Fruit fly (Drosophila melanogaster) whole organism, embryonic: Measurements from ENCODE around the gene wrd.

Experiments used
- Adf1 ChIP-seq: fragments of 200-800 bp; sonication (Bioruptor generic); IDR thresholded peaks from 2 replicates; pipeline ENCODE4 v1.3.6; 2022; ENCODE audit warnings: missing biosample characterization, missing genetic modification characterization
- B-H1 ChIP-seq: fragments of 200-800 bp; sonication (Bioruptor generic); IDR thresholded peaks from 3 replicates; pipeline ENCODE4 v1.3.6; 2022; ENCODE audit warnings: missing biosample characterization, missing genetic modification characterization
- BEAF-32 ChIP-seq: fragments of 200-800 bp; sonication (Bioruptor generic); optimal IDR thresholded peaks from 3 replicates; lab custom pipeline; 2017; ENCODE audit warnings: missing biosample characterization, missing genetic modification characterization, mild to moderate bottlenecking, moderate library complexity, missing genetic modification reagents
- BtbVII ChIP-seq: fragments of 200-800 bp; sonication (Bioruptor generic); optimal IDR thresholded peaks from 3 replicates; lab custom pipeline; 2017; ENCODE audit warnings: missing biosample characterization, mild to moderate bottlenecking, missing genetic modification characterization
- CG10321 ChIP-seq: fragments of 200-800 bp; sonication (Bioruptor generic); IDR thresholded peaks from 2 replicates; pipeline ENCODE4 v1.3.6; 2022; ENCODE audit warnings: missing biosample characterization, missing genetic modification characterization
- CG10959 ChIP-seq: fragments of 200-800 bp; sonication (Bioruptor generic); IDR thresholded peaks from 2 replicates; pipeline ENCODE4 v1.3.6; 2022; ENCODE audit warnings: missing biosample characterization, missing genetic modification characterization
- CG11560 ChIP-seq: fragments of 200-800 bp; sonication (Bioruptor generic); IDR thresholded peaks from 3 replicates; pipeline ENCODE4 v1.3.6; 2022; ENCODE audit warnings: missing biosample characterization, missing genetic modification characterization
- CG11696 ChIP-seq: fragments of 200-800 bp; sonication (Bioruptor generic); IDR thresholded peaks from 2 replicates; pipeline ENCODE4 v1.3.6; 2022; ENCODE audit warnings: missing biosample characterization, missing genetic modification characterization
- CG12236 ChIP-seq: fragments of 200-800 bp; sonication (Bioruptor generic); optimal IDR thresholded peaks from 2 replicates; lab custom pipeline; 2016; ENCODE audit warnings: missing biosample characterization, missing genetic modification characterization
- CG13775 ChIP-seq: fragments of 200-800 bp; sonication (Bioruptor generic); optimal IDR thresholded peaks from 3 replicates; lab custom pipeline; 2017; ENCODE audit warnings: missing biosample characterization, mild to moderate bottlenecking, missing genetic modification characterization
- CG15011 ChIP-seq: fragments of 200-800 bp; sonication (Bioruptor generic); optimal IDR thresholded peaks from 3 replicates; lab custom pipeline; 2018; ENCODE audit warnings: missing biosample characterization, mild to moderate bottlenecking, missing genetic modification characterization
- CG15073 ChIP-seq: fragments of 200-800 bp; sonication (Bioruptor generic); optimal IDR thresholded peaks from 2 replicates; lab custom pipeline; 2016; ENCODE audit warnings: missing biosample characterization, missing genetic modification characterization
- CG1529 ChIP-seq: fragments of 200-800 bp; sonication (Bioruptor generic); optimal IDR thresholded peaks from 3 replicates; lab custom pipeline; 2018; ENCODE audit warnings: missing biosample characterization, missing genetic modification characterization
- CG18011 ChIP-seq: fragments of 200-800 bp; sonication (Bioruptor generic); optimal IDR thresholded peaks from 2 replicates; lab custom pipeline; 2017; ENCODE audit warnings: missing biosample characterization, missing genetic modification characterization, mild to moderate bottlenecking, moderate library complexity, missing genotype
- CG2120 ChIP-seq: fragments of 200-800 bp; sonication (Bioruptor generic); optimal IDR thresholded peaks from 3 replicates; lab custom pipeline; 2016; ENCODE audit warnings: missing biosample characterization, missing genetic modification characterization
- CG2875 ChIP-seq: fragments of 200-800 bp; sonication (Bioruptor generic); optimal IDR thresholded peaks from 2 replicates; lab custom pipeline; 2017; ENCODE audit warnings: missing biosample characterization, mild to moderate bottlenecking, missing genetic modification characterization, missing genetic modification reagents
- CG3065 ChIP-seq: fragments of 200-800 bp; sonication (Bioruptor generic); optimal IDR thresholded peaks from 2 replicates; lab custom pipeline; 2016; ENCODE audit warnings: missing biosample characterization, missing genetic modification characterization
- CG33213 ChIP-seq: fragments of 200-800 bp; sonication (Bioruptor generic); optimal IDR thresholded peaks from 3 replicates; lab custom pipeline; 2016; ENCODE audit warnings: missing biosample characterization, missing genetic modification characterization
- CG34224 ChIP-seq: fragments of 200-800 bp; sonication (Bioruptor generic); IDR thresholded peaks from 3 replicates; pipeline ENCODE4 v1.3.6; 2022; ENCODE audit warnings: missing biosample characterization, missing genetic modification characterization; ENCODE audit not compliant: partially characterized antibody
- CG5953 ChIP-seq: fragments of 200-800 bp; sonication (Bioruptor generic); IDR thresholded peaks from 2 replicates; pipeline ENCODE4 v1.3.6; 2022; ENCODE audit warnings: missing biosample characterization, missing genetic modification characterization
- CG6175 ChIP-seq: fragments of 200-800 bp; sonication (Bioruptor generic); IDR thresholded peaks from 3 replicates; pipeline ENCODE4 v1.3.6; 2022; ENCODE audit warnings: missing biosample characterization, missing genetic modification characterization
- CG6683 ChIP-seq: fragments of 200-800 bp; sonication (Bioruptor generic); optimal IDR thresholded peaks from 2 replicates; lab custom pipeline; 2017; ENCODE audit warnings: missing biosample characterization, mild to moderate bottlenecking, missing genetic modification characterization, missing genetic modification reagents
- CG7928 ChIP-seq: fragments of 200-800 bp; sonication (Bioruptor generic); optimal IDR thresholded peaks from 2 replicates; lab custom pipeline; 2017; ENCODE audit warnings: missing biosample characterization, mild to moderate bottlenecking, missing genetic modification characterization
- CkIIα-i1 ChIP-seq: fragments of 200-800 bp; sonication (Bioruptor generic); IDR thresholded peaks from 2 replicates; pipeline ENCODE4 v1.3.6; 2022; ENCODE audit warnings: missing biosample characterization, missing genetic modification characterization
- E2f1 ChIP-seq: fragments of 200-800 bp; sonication (Bioruptor generic); IDR thresholded peaks from 2 replicates; pipeline ENCODE4 v1.3.6; 2022; ENCODE audit warnings: missing biosample characterization, missing genetic modification characterization
- GATAe ChIP-seq: fragments of 200-800 bp; sonication (Bioruptor generic); conservative IDR thresholded peaks from 2 replicates; pipeline ENCODE4 v1.3.6; 2022; ENCODE audit warnings: missing biosample characterization, missing genetic modification characterization
- HmgZ ChIP-seq: fragments of 200-800 bp; sonication (Bioruptor generic); optimal IDR thresholded peaks from 2 replicates; lab custom pipeline; 2018; ENCODE audit warnings: missing biosample characterization, mild to moderate bottlenecking, missing genetic modification characterization
- Hr3 ChIP-seq: fragments of 200-800 bp; sonication (Bioruptor generic); optimal IDR thresholded peaks from 3 replicates; lab custom pipeline; 2016; ENCODE audit warnings: missing biosample characterization, missing genetic modification characterization
- MBD-R2 ChIP-seq: fragments of 200-800 bp; sonication (Bioruptor generic); IDR thresholded peaks from 2 replicates; pipeline ENCODE4 v1.3.6; 2022; ENCODE audit warnings: missing biosample characterization, missing genetic modification characterization
- Oli ChIP-seq: fragments of 200-800 bp; sonication (Bioruptor generic); optimal IDR thresholded peaks from 2 replicates; lab custom pipeline; 2018; ENCODE audit warnings: missing biosample characterization, mild to moderate bottlenecking, missing genetic modification characterization, moderate library complexity
- Sry-β ChIP-seq: fragments of 200-800 bp; sonication (Bioruptor generic); optimal IDR thresholded peaks from 2 replicates; lab custom pipeline; 2018; ENCODE audit warnings: missing biosample characterization, mild to moderate bottlenecking, missing genetic modification characterization, moderate library complexity
- Ssrp ChIP-seq: fragments of 200-800 bp; sonication (Bioruptor generic); optimal IDR thresholded peaks from 2 replicates; lab custom pipeline; 2018; ENCODE audit warnings: missing biosample characterization, mild to moderate bottlenecking, missing genetic modification characterization, moderate library complexity
- ab ChIP-seq: fragments of 200-800 bp; sonication (Bioruptor generic); optimal IDR thresholded peaks from 2 replicates; lab custom pipeline; 2016; ENCODE audit warnings: missing biosample characterization, missing genetic modification characterization
- bcd ChIP-seq: fragments of 200-800 bp; sonication (Bioruptor generic); optimal IDR thresholded peaks from 2 replicates; lab custom pipeline; 2017; ENCODE audit warnings: missing biosample characterization, mild to moderate bottlenecking, missing genetic modification characterization
- exex ChIP-seq: fragments of 200-800 bp; sonication (Bioruptor generic); optimal IDR thresholded peaks from 4 replicates; lab custom pipeline; 2018; ENCODE audit warnings: missing biosample characterization, mild to moderate bottlenecking, missing genetic modification characterization, moderate library complexity
- fd64A ChIP-seq: fragments of 200-800 bp; sonication (Bioruptor generic); optimal IDR thresholded peaks from 3 replicates; lab custom pipeline; 2018; ENCODE audit warnings: missing biosample characterization, mild to moderate bottlenecking, missing genetic modification characterization
- ftz-f1 ChIP-seq: fragments of 200-800 bp; sonication (Bioruptor generic); optimal IDR thresholded peaks from 2 replicates; lab custom pipeline; 2016; ENCODE audit warnings: missing biosample characterization, missing genetic modification characterization
- gcm ChIP-seq: fragments of 200-800 bp; sonication (Bioruptor generic); optimal IDR thresholded peaks from 2 replicates; lab custom pipeline; 2019; ENCODE audit warnings: missing biosample characterization, mild to moderate bottlenecking, missing genetic modification characterization, moderate library complexity
- grau ChIP-seq: fragments of 200-800 bp; optimal IDR thresholded peaks from 3 replicates; lab custom pipeline; 2019; ENCODE audit warnings: missing biosample characterization, mild to moderate bottlenecking, missing genetic modification characterization, moderate library complexity
- gsb ChIP-seq: fragments of 200-800 bp; sonication (Bioruptor generic); IDR thresholded peaks from 2 replicates; pipeline ENCODE4 v1.3.6; 2022; ENCODE audit warnings: missing biosample characterization, missing genetic modification characterization
- jigr1 ChIP-seq: fragments of 200-800 bp; sonication (Bioruptor generic); IDR thresholded peaks from 3 replicates; pipeline ENCODE4 v1.3.6; 2022; ENCODE audit warnings: missing biosample characterization, missing genetic modification characterization
- jing ChIP-seq: fragments of 200-800 bp; sonication (Bioruptor generic); optimal IDR thresholded peaks from 2 replicates; lab custom pipeline; 2018; ENCODE audit warnings: missing biosample characterization, mild to moderate bottlenecking, missing genetic modification characterization
- klu ChIP-seq: fragments of 200-800 bp; sonication (Bioruptor generic); IDR thresholded peaks from 2 replicates; pipeline ENCODE4 v1.3.6; 2022; ENCODE audit warnings: missing biosample characterization, missing genetic modification characterization
- lbe ChIP-seq: fragments of 200-800 bp; sonication (Bioruptor generic); optimal IDR thresholded peaks from 2 replicates; lab custom pipeline; 2016; ENCODE audit warnings: missing biosample characterization, mild to moderate bottlenecking, missing genetic modification characterization
- lola ChIP-seq, 3 experiments: fragments of >200 bp in 2 of 3; fragments of 200-800 bp in 1 of 3; sonication (Bioruptor generic) in 1 of 3; optimal IDR thresholded peaks; 2 replicates each; lab custom pipeline; 2017 to 2019; ENCODE audit warnings: missing biosample characterization in 3 of 3, missing genetic modification characterization in 3 of 3, mild to moderate bottlenecking in 1 of 3, moderate library complexity in 1 of 3
- luna ChIP-seq: fragments of 200-800 bp; sonication (Bioruptor generic); optimal IDR thresholded peaks from 2 replicates; lab custom pipeline; 2016; ENCODE audit warnings: missing biosample characterization, missing genetic modification characterization
- run ChIP-seq: fragments of 200-800 bp; sonication (Bioruptor generic); optimal IDR thresholded peaks from 3 replicates; lab custom pipeline; 2018; ENCODE audit warnings: missing biosample characterization, mild to moderate bottlenecking, missing genetic modification characterization
- seq ChIP-seq: fragments of 200-800 bp; sonication (Bioruptor generic); IDR thresholded peaks from 2 replicates; pipeline ENCODE4 v1.3.6; 2022; ENCODE audit warnings: missing biosample characterization, missing genetic modification characterization
- ttk ChIP-seq: fragments of 200-800 bp; sonication (Bioruptor generic); IDR thresholded peaks from 2 replicates; pipeline ENCODE4 v2.1.2; 2022; ENCODE audit warnings: missing biosample characterization, missing genetic modification characterization
- wor ChIP-seq: fragments of 200-800 bp; sonication (Bioruptor generic); IDR thresholded peaks from 2 replicates; pipeline ENCODE4 v1.3.6; 2022; ENCODE audit warnings: missing biosample characterization, missing genetic modification characterization
- zf30C ChIP-seq: fragments of 200-800 bp; sonication (Bioruptor generic); optimal IDR thresholded peaks from 3 replicates; lab custom pipeline; 2018; ENCODE audit warnings: missing biosample characterization, mild to moderate bottlenecking, missing genetic modification characterization

wrd gene

DNA sequence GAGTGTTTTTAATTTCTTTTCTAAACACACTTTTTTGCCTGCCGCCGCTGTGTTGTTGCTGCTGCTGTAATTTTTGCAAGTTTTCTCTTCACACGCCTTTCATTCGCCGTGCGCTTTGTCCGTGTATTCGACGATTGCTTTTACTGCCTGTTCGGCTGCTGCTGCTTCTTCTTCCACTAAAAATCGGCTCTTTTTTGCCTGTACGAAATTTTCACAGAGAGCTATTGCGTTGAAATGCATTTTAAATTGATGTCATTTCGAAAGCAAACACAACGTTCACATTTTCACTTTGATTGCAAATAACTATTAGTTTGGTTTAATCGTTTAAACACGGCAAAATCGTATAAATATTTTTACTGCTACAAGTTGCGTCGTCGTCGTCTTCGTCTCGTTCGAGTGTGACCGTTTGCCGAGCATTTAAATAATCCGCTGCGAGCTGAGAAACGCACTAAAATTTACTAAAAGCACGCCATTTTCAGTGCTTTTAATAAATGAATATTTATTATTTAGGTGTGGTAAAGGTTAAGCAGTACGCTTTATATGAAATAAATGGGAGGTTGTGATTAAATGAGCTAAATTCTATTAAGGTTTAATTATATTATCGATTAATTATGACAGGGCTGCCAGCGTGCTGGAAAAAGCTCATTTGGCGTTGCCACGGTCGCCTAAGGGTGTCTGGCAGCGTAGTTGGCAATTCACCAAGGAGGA is 31.8 kb downstream of the wrd start, which contains the start of the genes Ssdp and CG7985 (continued):
- TF ChIP-seq CG3065 (GFP tag; lab: Kevin White, UChicago) (no peak), CkIIα-i1 (no peak), Hr3 (GFP tag; lab: Kevin White, UChicago) (no peak), CG5953 (GFP tag; lab: Robert Waterston, UW) (no peak), CG15073 (no peak), bcd (GFP tag; lab: Kevin White, UChicago) (peak; percentile 26), CG2120 (GFP tag; lab: Kevin White, UChicago) (peak; percentile 33), CG15011 (no peak), jigr1 (GFP tag; lab: Robert Waterston, UW) (no peak), CG13775 (no peak), CG33213 (peak; percentile 20), CG2875 (GFP tag; lab: Kevin White, UChicago) (no peak), ttk (GFP tag; lab: Robert Waterston, UW) (no peak), seq (GFP tag; lab: Robert Waterston, UW) (no peak), ftz-f1 (no peak), BEAF-32 (GFP tag; lab: Kevin White, UChicago) (peak; percentile 66), wor (GFP tag; lab: Robert Waterston, UW) (no peak), CG34224 (GFP tag; lab: Robert Waterston, UW) (no peak), Oli (no peak), CG12236 (no peak), ab (GFP tag; lab: Kevin White, UChicago) (no peak), gcm (no peak), CG6683 (GFP tag; lab: Kevin White, UChicago) (no peak), luna (GFP tag; lab: Kevin White, UChicago) (no peak), grau (no peak), B-H1 (GFP tag; lab: Robert Waterston, UW) (no peak), CG7928 (GFP tag; lab: Kevin White, UChicago) (peak; percentile 8), lbe (GFP tag; lab: Kevin White, UChicago) (no peak), CG18011 (GFP tag; lab: Kevin White, UChicago) (no peak), klu (GFP tag; lab: Robert Waterston, UW) (no peak), jing (GFP tag; lab: Kevin White, UChicago) (no peak), CG10321 (GFP tag; lab: Robert Waterston, UW) (no peak), Adf1 (GFP tag; lab: Robert Waterston, UW) (no peak), MBD-R2 (GFP tag; lab: Robert Waterston, UW) (no peak), zf30C (GFP tag; lab: Kevin White, UChicago) (no peak), E2f1 (GFP tag; lab: Robert Waterston, UW) (no peak), CG11696 (GFP tag; lab: Robert Waterston, UW) (no peak), Sry-β (GFP tag; lab: Kevin White, UChicago) (no peak), CG6175 (GFP tag; lab: Robert Waterston, UW) (no peak), CG11560 (tag; lab: Robert Waterston, UW) (no peak), CG10959 (GFP tag; lab: Robert Waterston, UW) (no peak), run (tag; lab: Kevin White, UChicago) (no peak), gsb (no peak), CG1529 (no peak), lola (GFP tag; optimal IDR thresholded peaks at IDR 0.05; lab: Kevin White, UChicago) (no peak), BtbVII (GFP tag; lab: Kevin White, UChicago) (no peak), fd64A (GFP tag; lab: Kevin White, UChicago) (no peak), exex (no peak), GATAe (GFP tag; lab: Robert Waterston, UW) (no peak), Ssrp (no peak), HmgZ (tag; lab: Kevin White, UChicago) (no peak)
